Fruit fly (Drosophila melanogaster) whole organism, embryonic: ENCODE data around the gene CG6791.

ENCODE experiments used
- ATbp ChIP-seq: fragments of 200-800 bp; sonication (Bioruptor generic); optimal IDR thresholded peaks from 2 replicates; lab custom pipeline; 2017; ENCODE audit warnings: missing biosample characterization, mild to moderate bottlenecking, missing genetic modification characterization, missing genetic modification reagents
- CG11247 ChIP-seq: fragments of 200-800 bp; sonication (Bioruptor generic); IDR thresholded peaks from 2 replicates; pipeline ENCODE4 v1.3.6; 2022; ENCODE audit warnings: missing biosample characterization, missing genetic modification characterization
- CG34376 ChIP-seq: fragments of 200-800 bp; sonication (Bioruptor generic); optimal IDR thresholded peaks from 2 replicates; lab custom pipeline; 2018; ENCODE audit warnings: missing biosample characterization, mild to moderate bottlenecking, missing genetic modification characterization
- Deaf1 ChIP-seq: fragments of 200-800 bp; optimal IDR thresholded peaks from 3 replicates; lab custom pipeline; 2019; ENCODE audit warnings: missing biosample characterization, mild to moderate bottlenecking, missing genetic modification characterization, moderate library complexity
- Hr51 ChIP-seq, 2 experiments: fragments of 200-800 bp; sonication (Bioruptor generic); optimal IDR thresholded peaks; 2 replicates in 1 of 2; 3 replicates in 1 of 2; lab custom pipeline; 2016 to 2018; ENCODE audit warnings: missing biosample characterization in 2 of 2, missing genetic modification characterization in 2 of 2, mild to moderate bottlenecking in 1 of 2, moderate library complexity in 1 of 2
- Lhr ChIP-seq: fragments of 200-800 bp; sonication (Bioruptor generic); optimal IDR thresholded peaks from 3 replicates; lab custom pipeline; 2017; ENCODE audit warnings: mild to moderate bottlenecking, missing biosample characterization, missing genetic modification reagents, missing genetic modification characterization
- NFAT ChIP-seq: fragments of 200-800 bp; sonication (Bioruptor generic); IDR thresholded peaks from 2 replicates; pipeline ENCODE4 v1.3.6; 2022; ENCODE audit warnings: missing biosample characterization, missing genetic modification characterization
- Sry-β ChIP-seq: fragments of 200-800 bp; sonication (Bioruptor generic); optimal IDR thresholded peaks from 2 replicates; lab custom pipeline; 2018; ENCODE audit warnings: missing biosample characterization, mild to moderate bottlenecking, missing genetic modification characterization, moderate library complexity
- mld ChIP-seq: fragments of 200-800 bp; sonication (Bioruptor generic); IDR thresholded peaks from 3 replicates; pipeline ENCODE4 v1.3.6; 2022; ENCODE audit warnings: missing biosample characterization, missing genetic modification characterization; ENCODE audit not compliant: partially characterized antibody
- sim ChIP-seq: fragments of 200-800 bp; sonication (Bioruptor generic); IDR thresholded peaks from 2 replicates; pipeline ENCODE4 v1.3.6; 2022; ENCODE audit warnings: missing biosample characterization, missing genetic modification characterization

- no peak for TF ChIP-seq mld (GFP tag; lab: Robert Waterston, UW)
- TF ChIP-seq CG34376: no peak
- peak; percentile 93 for TF ChIP-seq NFAT (GFP tag; lab: Robert Waterston, UW)
- peak; percentile 48 to 54 for TF ChIP-seq Hr51 (GFP tag; optimal IDR thresholded peaks at IDR 0.05; lab: Kevin White, UChicago)
- TF ChIP-seq Lhr (GFP tag; lab: Kevin White, UChicago): peak; percentile 90
- TF ChIP-seq CG11247 (GFP tag; lab: Robert Waterston, UW): peak; percentile 89
- no peak for TF ChIP-seq sim (GFP tag; lab: Robert Waterston, UW)
- peak; percentile 1 for TF ChIP-seq ATbp (GFP tag; lab: Kevin White, UChicago)
- no peak for TF ChIP-seq Sry-β
- peak; percentile 4 for TF ChIP-seq Deaf1 (tag; lab: Kevin White, UChicago)
Measured at dm6 chr3R:11613252-11614036, 23.5 kb upstream of the CG6791 start.
